Fruit fly (Drosophila melanogaster): Measurements from ENCODE around the gene Rfk.
A peak's percentile ranks its signal among the peaks of the same experiment; 100 is the strongest.

Gene Rfk

dm6 chr3R:7895457-7895856 lies 17.6 kb downstream of the Rfk start (continued):
- TF ChIP-seq wor (GFP tag; IDR thresholded peaks at IDR 0.05) (0 out of 2 replicates have a peak, but pooled peaks have one; percentile 46), br (optimal IDR thresholded peaks at IDR 0.05) (no peak), CG16779 (GFP tag; IDR thresholded peaks at IDR 0.05) (peak; percentile 67; the same call in 1 of the 2 replicates), insv (GFP tag; optimal IDR thresholded peaks at IDR 0.05) (no peak), Atf-2 (GFP tag; optimal IDR thresholded peaks at IDR 0.05) (no peak), CG13775 (GFP tag; optimal IDR thresholded peaks at IDR 0.05) (peak; percentile 53), CG6813 (GFP tag; optimal IDR thresholded peaks at IDR 0.05) (peak; percentile 70), kah (GFP tag; optimal IDR thresholded peaks at IDR 0.05) (no peak), CG7556 (GFP tag; optimal IDR thresholded peaks at IDR 0.05) (no peak), CG12104 (GFP tag; optimal IDR thresholded peaks at IDR 0.05) (peak; percentile 37), mam (GFP tag; optimal IDR thresholded peaks at IDR 0.05) (peak; percentile 76), Opbp (GFP tag; IDR thresholded peaks at IDR 0.05; ENCODE audit: partially characterized antibody) (no peak), CG30431 (GFP tag; optimal IDR thresholded peaks at IDR 0.05) (no peak), Fer3 (tag; optimal IDR thresholded peaks at IDR 0.05) (peak; percentile 80), CG10366 (GFP tag; IDR thresholded peaks at IDR 0.05) (peak; percentile 73), tna (GFP tag; IDR thresholded peaks at IDR 0.05; ENCODE audit: partially characterized antibody) (no peak), Bgb (GFP tag; IDR thresholded peaks at IDR 0.05; ENCODE audit: partially characterized antibody) (no peak), CHES-1-like (GFP tag; optimal IDR thresholded peaks at IDR 0.05) (no peak), CG1024 (GFP tag; IDR thresholded peaks at IDR 0.05) (peak; percentile 59; the same call in 1 of the 2 replicates), E2f2 (GFP tag; IDR thresholded peaks at IDR 0.05) (peak; percentile 52; the same call in 1 of the 2 replicates), CG9215 (GFP tag; IDR thresholded peaks at IDR 0.05) (peak; percentile 55), Sry-β (GFP tag; optimal IDR thresholded peaks at IDR 0.05) (no peak), Med (GFP tag) (peak; percentile 82), CG6791 (GFP tag; IDR thresholded peaks at IDR 0.05; ENCODE audit: partially characterized antibody) (no peak), pum (GFP tag; optimal IDR thresholded peaks at IDR 0.05) (peak; percentile 14), CG33213 (GFP tag; optimal IDR thresholded peaks at IDR 0.05) (peak; percentile 22), ara (GFP tag; IDR thresholded peaks at IDR 0.05) (peak; percentile 68; the same call in 1 of the 2 replicates), Lhr (GFP tag; optimal IDR thresholded peaks at IDR 0.05) (no peak), Hmr (GFP tag; optimal IDR thresholded peaks at IDR 0.05) (peak; percentile 85), CG3847 (GFP tag; IDR thresholded peaks at IDR 0.05) (peak; percentile 67), CG15011 (GFP tag; optimal IDR thresholded peaks at IDR 0.05) (peak; percentile 57), knrl (GFP tag; IDR thresholded peaks at IDR 0.05; ENCODE audit: partially characterized antibody) (no peak), slbo (GFP tag; IDR thresholded peaks at IDR 0.05) (peak; percentile 83), CG11504 (tag; optimal IDR thresholded peaks at IDR 0.05) (no peak), CG12299 (tag; optimal IDR thresholded peaks at IDR 0.05) (no peak), CG11085 (GFP tag; IDR thresholded peaks at IDR 0.05) (peak; percentile 43), CG2129 (GFP tag; IDR thresholded peaks at IDR 0.05; ENCODE audit: partially characterized antibody) (no peak), CG17361 (GFP tag; IDR thresholded peaks at IDR 0.05) (no peak), CG9727 (GFP tag; optimal IDR thresholded peaks at IDR 0.05) (no peak), gsb (GFP tag; IDR thresholded peaks at IDR 0.05) (peak; percentile 66), h (optimal IDR thresholded peaks at IDR 0.05) (no peak), BtbVII (GFP tag; optimal IDR thresholded peaks at IDR 0.05) (peak; percentile 62), CG15073 (GFP tag; optimal IDR thresholded peaks at IDR 0.05) (no peak), usp (GFP tag; optimal IDR thresholded peaks at IDR 0.05) (no peak), org-1 (GFP tag; optimal IDR thresholded peaks at IDR 0.05) (peak; percentile 53), zen2 (GFP tag; IDR thresholded peaks at IDR 0.05; ENCODE audit: partially characterized antibody) (no peak), Rfx (GFP tag; IDR thresholded peaks at IDR 0.05) (peak; percentile 88), HLH54F (GFP tag; optimal IDR thresholded peaks at IDR 0.05) (peak; percentile 40), Doc3 (GFP tag; IDR thresholded peaks at IDR 0.05; ENCODE audit: partially characterized antibody) (no peak), Spps (tag; optimal IDR thresholded peaks at IDR 0.05) (no peak), CG2678 (tag; optimal IDR thresholded peaks at IDR 0.05) (no peak), CG8089 (GFP tag; optimal IDR thresholded peaks at IDR 0.05) (no peak)
